Fruit fly (Drosophila melanogaster) whole organism, pupa: Measurements from ENCODE around the gene stas.

Source experiments
- CG12605 ChIP-seq: fragments of 200-800 bp; sonication (Bioruptor generic); IDR thresholded peaks from 2 replicates; pipeline ENCODE4 v1.3.6; 2022; ENCODE audit warnings: missing biosample characterization, missing genetic modification characterization
- CG15710 ChIP-seq: fragments of 200-800 bp; sonication (Bioruptor generic); optimal IDR thresholded peaks from 2 replicates; lab custom pipeline; 2018; ENCODE audit warnings: missing biosample characterization, mild to moderate bottlenecking, missing genetic modification characterization, moderate library complexity
- CG32121 ChIP-seq: fragments of 200-800 bp; sonication (Bioruptor generic); IDR thresholded peaks from 2 replicates; pipeline ENCODE4 v1.3.6; 2022; ENCODE audit warnings: missing biosample characterization, missing genetic modification characterization
- CG8301 ChIP-seq: fragments of 200-800 bp; sonication (Bioruptor generic); optimal IDR thresholded peaks from 2 replicates; lab custom pipeline; 2018; ENCODE audit warnings: missing biosample characterization, mild to moderate bottlenecking, missing genetic modification characterization
- Ets98B ChIP-seq: fragments of 200-800 bp; sonication (Bioruptor generic); IDR thresholded peaks from 2 replicates; pipeline ENCODE4 v1.3.6; 2022; ENCODE audit warnings: missing biosample characterization, missing genetic modification characterization
- fd96Ca ChIP-seq: fragments of 200-800 bp; sonication (Bioruptor generic); IDR thresholded peaks from 3 replicates; pipeline ENCODE4 v1.3.6; 2022; ENCODE audit warnings: missing biosample characterization, missing genetic modification characterization
- rn ChIP-seq: fragments of 200-800 bp; sonication (Bioruptor generic); IDR thresholded peaks from 2 replicates; pipeline ENCODE4 v1.3.6; 2022; ENCODE audit warnings: missing biosample characterization, missing genetic modification characterization

- TF ChIP-seq fd96Ca, result no peak
- TF ChIP-seq CG8301 (tag; lab: Kevin White, UChicago), result no peak
- no peak for TF ChIP-seq rn (GFP tag; lab: Robert Waterston, UW)
- TF ChIP-seq Ets98B (GFP tag; lab: Robert Waterston, UW), result no peak
- TF ChIP-seq CG32121 (GFP tag; lab: Robert Waterston, UW), result no peak
- no peak for TF ChIP-seq CG15710 (tag; lab: Kevin White, UChicago)
- no peak for TF ChIP-seq CG12605 (GFP tag; lab: Robert Waterston, UW)
These were observed 50.3 kb downstream of the stas start for dm6 chrX:17577356-17577755.
